Worm (Caenorhabditis elegans) whole organism, young adult: ENCODE measurements around the gene F14H3.3.

ENCODE experiments used
- F52B5.7 ChIP-seq: sonication (generic microtip); optimal IDR thresholded peaks from 2 replicates; lab custom pipeline; 2016; ENCODE audit warnings: mild to moderate bottlenecking, missing genetic modification characterization, missing compliant biosample characterization
- Y53G8AR.9 ChIP-seq: fragments of 200-800 bp; sonication (Bioruptor generic); conservative IDR thresholded peaks from 2 replicates; pipeline ENCODE4 v1.3.6; 2022; ENCODE audit warnings: missing genetic modification reagents, missing genetic modification characterization, missing compliant biosample characterization
- ama-1 ChIP-seq, 3 experiments: fragments of 150-350 bp in 1 of 3; sonication (generic microtip) in 2 of 3; optimal IDR thresholded peaks; 2 replicates each; lab custom pipeline; 2014 to 2018; ENCODE audit warnings: missing biosample characterization in 2 of 3, missing genetic modification characterization in 2 of 3, missing genetic modification reagents in 2 of 3
- madf-6 ChIP-seq: fragments of 200-800 bp; sonication (Bioruptor generic); IDR thresholded peaks from 2 replicates; pipeline ENCODE4 v1.3.6; 2022; ENCODE audit warnings: missing genetic modification reagents, missing genetic modification characterization, missing compliant biosample characterization
- mes-4 ChIP-seq: sonication (generic microtip); optimal IDR thresholded peaks from 2 replicates; lab custom pipeline; 2016; ENCODE audit warnings: missing genotype, missing genetic modification characterization, missing compliant biosample characterization
- pha-4 ChIP-seq: fragments of 150-350 bp; sonication (generic microtip); optimal IDR thresholded peaks from 2 replicates; lab custom pipeline; 2014; ENCODE audit warnings: missing biosample characterization, missing genetic modification reagents, missing genetic modification characterization
- rec-8 ChIP-seq, 2 experiments: sonication (generic microtip); optimal IDR thresholded peaks; 2 replicates each; lab custom pipeline; 2016; ENCODE audit warnings: mild to moderate bottlenecking in 2 of 2, missing genetic modification characterization in 2 of 2, missing genetic modification reagents in 2 of 2, missing genotype in 2 of 2, missing biosample characterization in 1 of 2, missing compliant biosample characterization in 1 of 2, moderate library complexity in 1 of 2
- snpc-4 ChIP-seq, 5 experiments: fragments of 150-350 bp in 1 of 5; sonication (generic microtip) in 4 of 5; optimal IDR thresholded peaks; 2 replicates each; lab custom pipeline; 2014 to 2018; ENCODE audit warnings: missing genetic modification characterization in 5 of 5, missing biosample characterization in 3 of 5, antibody characterized with exemption in 2 of 5, mild to moderate bottlenecking in 2 of 5, missing compliant biosample characterization in 2 of 5, missing genotype in 2 of 5, moderate library complexity in 2 of 5, missing genetic modification reagents in 1 of 5
- sptf-2 ChIP-seq: fragments of 200-800 bp; sonication (Bioruptor generic); optimal IDR thresholded peaks from 2 replicates; lab custom pipeline; 2018; ENCODE audit warnings: mild to moderate bottlenecking, missing genetic modification characterization, missing compliant biosample characterization
- unc-62 ChIP-seq: fragments of 150-350 bp; optimal IDR thresholded peaks from 2 replicates; lab custom pipeline; 2014; ENCODE audit warnings: missing biosample characterization, missing genetic modification reagents, missing genetic modification characterization

DNA sequence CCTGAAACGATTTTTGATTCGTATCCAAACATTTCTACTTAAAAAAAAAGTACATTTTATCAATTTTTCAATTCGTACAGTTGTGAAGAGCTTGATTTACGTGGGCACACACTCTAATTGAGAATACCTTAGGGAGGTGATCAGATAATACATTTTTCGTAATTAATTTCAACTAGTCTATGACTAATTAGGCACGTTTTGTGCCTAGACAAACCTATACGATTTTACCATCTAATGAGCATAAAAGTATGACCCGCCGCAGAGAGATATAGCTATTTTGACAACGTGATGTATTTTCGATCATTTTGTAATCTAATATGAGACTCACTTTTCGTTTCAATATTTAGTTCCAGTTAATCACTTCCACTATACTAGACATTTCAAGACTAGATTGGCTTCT, 36.3 kb downstream of the F14H3.3 start:
- TF ChIP-seq pha-4 (no peak), mes-4 (no peak), madf-6 (GFP tag; lab: Robert Waterston, UW) (no peak), F52B5.7 (no peak), ama-1 (optimal IDR thresholded peaks at IDR 0.05; lab: Kevin White, UChicago) (no peak), ama-1 (GFP tag; optimal IDR thresholded peaks at IDR 0.05; lab: Kevin White, UChicago) (no peak), unc-62 (GFP tag; lab: Kevin White, UChicago) (no peak), rec-8 (tag; optimal IDR thresholded peaks at IDR 0.05; lab: Kevin White, UChicago) (no peak), sptf-2 (GFP tag; lab: Kevin White, UChicago) (no peak), Y53G8AR.9 (GFP tag; lab: Robert Waterston, UW) (no peak), snpc-4 (GFP tag; optimal IDR thresholded peaks at IDR 0.05; lab: Kevin White, UChicago) (no peak), snpc-4 (tag; optimal IDR thresholded peaks at IDR 0.05; lab: Kevin White, UChicago) (no peak)
